Fruit fly (Drosophila melanogaster) whole organism, pupa: ENCODE results near the gene cad.

ENCODE experiments used
- CG10348 ChIP-seq: fragments of 200-800 bp; sonication (Bioruptor generic); IDR thresholded peaks from 2 replicates; pipeline ENCODE4 v1.3.6; 2022; ENCODE audit warnings: missing biosample characterization, missing genetic modification characterization
- CG8159 ChIP-seq: fragments of 200-800 bp; sonication (Bioruptor generic); optimal IDR thresholded peaks from 3 replicates; lab custom pipeline; 2018; ENCODE audit warnings: missing biosample characterization, mild to moderate bottlenecking, missing genetic modification characterization, moderate library complexity
- EcR ChIP-seq: fragments of 200-800 bp; sonication (Bioruptor generic); optimal IDR thresholded peaks from 3 replicates; lab custom pipeline; 2019; ENCODE audit warnings: missing biosample characterization, missing genetic modification characterization, mild to moderate bottlenecking, moderate library complexity, missing genetic modification reagents
- Snoo ChIP-seq: fragments of 200-800 bp; sonication (Bioruptor generic); optimal IDR thresholded peaks from 3 replicates; lab custom pipeline; 2017; ENCODE audit warnings: missing biosample characterization, mild to moderate bottlenecking, missing genetic modification characterization, inconsistent platforms

DNA sequence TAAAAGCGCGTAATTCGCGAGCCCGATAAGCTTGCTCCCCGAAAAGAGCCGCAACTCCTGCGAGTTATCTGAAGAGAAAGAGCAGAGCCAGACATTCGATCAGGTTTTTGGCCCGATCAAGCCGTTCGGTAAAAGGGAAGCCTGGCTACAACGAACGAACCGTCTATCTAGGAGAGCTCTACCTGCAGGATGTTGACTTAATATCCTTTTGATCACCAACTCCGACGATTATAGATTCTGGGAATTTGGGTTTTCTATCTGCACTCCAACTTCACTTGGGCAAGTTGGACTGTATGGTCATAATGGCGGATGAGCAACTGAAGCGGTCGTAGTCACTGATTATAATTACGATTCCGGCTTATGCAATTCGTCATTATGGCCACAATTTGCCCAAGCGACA lies 31.7 kb downstream of the cad start:
- TF ChIP-seq CG8159 (peak; percentile 63), CG10348 (GFP tag; lab: Robert Waterston, UW) (peak; percentile 46; the same call in 1 of the 2 replicates), Snoo (tag; lab: Kevin White, UChicago) (peak; percentile 4), EcR (no peak)
